Worm (Caenorhabditis elegans): Measurements from ENCODE around the gene Y69A2AR.28.
A peak's percentile ranks its signal among the peaks of the same experiment; 100 is the strongest.

Gene Y69A2AR.28

ce11 chrIV:2616853-2617252 lies 4.0 kb upstream of the Y69A2AR.28 start:
- TF ChIP-seq ceh-28 (tag; optimal IDR thresholded peaks at IDR 0.05): peak; percentile 73
- TF ChIP-seq sdz-12 (GFP tag; optimal IDR thresholded peaks at IDR 0.05): no peak

- TF ChIP-seq ceh-20 (GFP tag; IDR thresholded peaks at IDR 0.05) (no peak), skn-1 (tag; optimal IDR thresholded peaks at IDR 0.05) (no peak), lin-15B (tag; optimal IDR thresholded peaks at IDR 0.05) (no peak), F44E2.7 (GFP tag; IDR thresholded peaks at IDR 0.05) (no peak), fkh-10 (GFP tag; optimal IDR thresholded peaks at IDR 0.05) (no peak), madf-5 (GFP tag; IDR thresholded peaks at IDR 0.05) (no peak), lin-39 (tag; optimal IDR thresholded peaks at IDR 0.05) (no peak), nhr-41 (GFP tag; IDR thresholded peaks at IDR 0.05) (no peak), lin-1 (GFP tag; IDR thresholded peaks at IDR 0.05) (no peak), php-3 (GFP tag; IDR thresholded peaks at IDR 0.05) (peak; percentile 74), dve-1 (tag; optimal IDR thresholded peaks at IDR 0.05; ENCODE audit: insufficient read depth) (peak; percentile 49), nhr-48 (tag; optimal IDR thresholded peaks at IDR 0.05) (peak; percentile 6), daf-16 (GFP tag; optimal IDR thresholded peaks at IDR 0.05) (no peak), daf-16 (tag; optimal IDR thresholded peaks at IDR 0.05) (peak; percentile 38), hif-1 (tag; optimal IDR thresholded peaks at IDR 0.05) (no peak), hlh-11 (tag; optimal IDR thresholded peaks at IDR 0.05) (no peak), nhr-28 (tag; optimal IDR thresholded peaks at IDR 0.05) (peak; percentile 40), unc-130 (GFP tag; optimal IDR thresholded peaks at IDR 0.05) (no peak), snpc-4 (tag; optimal IDR thresholded peaks at IDR 0.05) (no peak), duxl-1 (tag; optimal IDR thresholded peaks at IDR 0.05; ENCODE audit: poor library complexity) (no peak), tra-1 (GFP tag; IDR thresholded peaks at IDR 0.05) (no peak), attf-4 (tag; optimal IDR thresholded peaks at IDR 0.05) (no peak), T20F7.1 (GFP tag; optimal IDR thresholded peaks at IDR 0.05) (no peak)
Observed at ce11 chrIV:2613754-2614244, 938 bp upstream of the Y69A2AR.28 start, which contains the start of gene daao-1. Gene daao-1, plus strand, starts transcription at chrIV:2614194.

- TF ChIP-seq ceh-28 (tag; optimal IDR thresholded peaks at IDR 0.05): peak; percentile 29
- no peak for TF ChIP-seq set-16 (GFP tag; IDR thresholded peaks at IDR 0.05)
- TF ChIP-seq hmg-1.1 (GFP tag; IDR thresholded peaks at IDR 0.05): no peak
- TF ChIP-seq T20F7.1 (GFP tag; optimal IDR thresholded peaks at IDR 0.05): peak; percentile 45
- no peak for TF ChIP-seq php-3 (GFP tag; IDR thresholded peaks at IDR 0.05)
- TF ChIP-seq rbr-2 (tag; optimal IDR thresholded peaks at IDR 0.05): no peak
- TF ChIP-seq Y48G9A.11 (GFP tag; IDR thresholded peaks at IDR 0.05): peak; percentile 94
Observed at ce11 chrIV:2610974-2611373, 1.9 kb downstream of the Y69A2AR.28 start.

- TF ChIP-seq lsy-2 (tag; optimal IDR thresholded peaks at IDR 0.05): no peak
- TF ChIP-seq snpc-4 (tag; optimal IDR thresholded peaks at IDR 0.05): no peak
- peak; percentile 26; the same call in 1 of the 2 replicates for TF ChIP-seq egl-43 (GFP tag; IDR thresholded peaks at IDR 0.05)
- no peak for TF ChIP-seq zag-1 (tag; optimal IDR thresholded peaks at IDR 0.05)
- peak; percentile 78 for TF ChIP-seq set-16 (GFP tag; IDR thresholded peaks at IDR 0.05)
- TF ChIP-seq daf-8 (GFP tag; IDR thresholded peaks at IDR 0.05): no peak
- no peak for TF ChIP-seq daf-12 (tag; optimal IDR thresholded peaks at IDR 0.05)
- no peak for TF ChIP-seq spr-3 (GFP tag; optimal IDR thresholded peaks at IDR 0.05)
- TF ChIP-seq zfp-3 (GFP tag; conservative IDR thresholded peaks at IDR 0.05): no peak
- TF ChIP-seq mdl-1 (tag; optimal IDR thresholded peaks at IDR 0.05): no peak
- TF ChIP-seq hlh-11 (tag; optimal IDR thresholded peaks at IDR 0.05): no peak
Observed at ce11 chrIV:2610409-2610808, 2.5 kb downstream of the Y69A2AR.28 start, which contains the start of gene Y69A2AR.32. Gene Y69A2AR.32, plus strand, starts transcription at chrIV:2610436.
